Worm (Caenorhabditis elegans) whole organism, L4 larva: ENCODE results near the gene dlc-4.

Experiments used
- F44E2.7 ChIP-seq: fragments of 200-800 bp; sonication (Bioruptor generic); IDR thresholded peaks from 2 replicates; pipeline ENCODE4 v2.1.2; 2022; ENCODE audit warnings: missing genetic modification characterization, missing compliant biosample characterization
- F49E8.2 ChIP-seq: sonication (generic microtip); optimal IDR thresholded peaks from 2 replicates; lab custom pipeline; 2016; ENCODE audit warnings: missing compliant biosample characterization, mild to moderate bottlenecking, missing genetic modification characterization, borderline replicate concordance
- R02D3.7 ChIP-seq: fragments of 150-350 bp; sonication (generic microtip); optimal IDR thresholded peaks from 3 replicates; lab custom pipeline; 2014; ENCODE audit warnings: missing biosample characterization, missing genetic modification characterization
- aha-1 ChIP-seq: fragments of 150-350 bp; peaks from one replicate; lab custom pipeline; 2014; ENCODE audit warnings: missing biosample characterization, missing genetic modification characterization
- ama-1 ChIP-seq: fragments of 150-350 bp; optimal IDR thresholded peaks from 2 replicates; lab custom pipeline; 2014; ENCODE audit warnings: inconsistent platforms, mixed read lengths
- ceh-20 ChIP-seq: fragments of 200-800 bp; sonication (Bioruptor generic); IDR thresholded peaks from 2 replicates; pipeline ENCODE4 v1.3.6; 2022; ENCODE audit warnings: missing genetic modification reagents, missing genetic modification characterization, missing compliant biosample characterization
- ces-1 ChIP-seq: fragments of 150-350 bp; sonication (generic microtip); optimal IDR thresholded peaks from 4 replicates; lab custom pipeline; 2014; ENCODE audit warnings: missing biosample characterization, missing genetic modification reagents, missing genetic modification characterization
- cey-2 ChIP-seq: sonication (generic microtip); optimal IDR thresholded peaks from 3 replicates; lab custom pipeline; 2017; ENCODE audit warnings: missing genetic modification characterization, mild to moderate bottlenecking, missing compliant biosample characterization, antibody characterized with exemption, borderline replicate concordance; ENCODE audit not compliant: insufficient read depth
- daf-19 ChIP-seq: fragments of 200-800 bp; sonication (Bioruptor generic); conservative IDR thresholded peaks from 2 replicates; pipeline ENCODE4 v1.3.6; 2022; ENCODE audit warnings: missing genetic modification characterization, missing compliant biosample characterization
- daf-8 ChIP-seq: fragments of 200-800 bp; sonication (Bioruptor generic); IDR thresholded peaks from 2 replicates; pipeline ENCODE4 v1.3.6; 2022; ENCODE audit warnings: missing genetic modification characterization, missing compliant biosample characterization
- dmd-6 ChIP-seq: fragments of 200-800 bp; sonication (Bioruptor generic); IDR thresholded peaks from 2 replicates; pipeline ENCODE4 v1.3.6; 2022; ENCODE audit warnings: missing genetic modification reagents, missing genetic modification characterization, missing compliant biosample characterization
- dmd-8 ChIP-seq: fragments of 200-800 bp; sonication (Bioruptor generic); IDR thresholded peaks from 2 replicates; pipeline ENCODE4 v1.3.6; 2022; ENCODE audit warnings: missing genetic modification characterization, missing compliant biosample characterization
- dmd-9 ChIP-seq: fragments of 200-800 bp; sonication (Bioruptor generic); IDR thresholded peaks from 2 replicates; pipeline ENCODE4 v1.3.6; 2022; ENCODE audit warnings: missing genetic modification reagents, missing genetic modification characterization, missing compliant biosample characterization
- dve-1 ChIP-seq: sonication (generic microtip); optimal IDR thresholded peaks from 2 replicates; lab custom pipeline; 2017; ENCODE audit warnings: antibody characterized with exemption, mild to moderate bottlenecking, missing genetic modification characterization, missing compliant biosample characterization; ENCODE audit not compliant: insufficient read depth
- fkh-10 ChIP-seq: fragments of 150-350 bp; optimal IDR thresholded peaks from 2 replicates; lab custom pipeline; 2014; ENCODE audit warnings: missing biosample characterization, missing genetic modification reagents, missing genetic modification characterization
- hlh-30 ChIP-seq: sonication (generic microtip); optimal IDR thresholded peaks from 2 replicates; lab custom pipeline; 2017; ENCODE audit warnings: antibody characterized with exemption, mild to moderate bottlenecking, missing genetic modification characterization, missing compliant biosample characterization; ENCODE audit not compliant: insufficient read depth
- lin-13 ChIP-seq: fragments of 150-350 bp; optimal IDR thresholded peaks from 2 replicates; lab custom pipeline; 2014; ENCODE audit warnings: missing biosample characterization, missing genetic modification reagents, missing genetic modification characterization
- lin-29 ChIP-seq: fragments of 200-800 bp; sonication (Bioruptor generic); IDR thresholded peaks from 2 replicates; pipeline ENCODE4 v1.3.6; 2022; ENCODE audit warnings: missing genetic modification reagents, missing genetic modification characterization, missing compliant biosample characterization
- lsy-2 ChIP-seq, 2 experiments: fragments of 150-350 bp in 1 of 2; sonication (generic microtip) in 1 of 2; optimal IDR thresholded peaks; 2 replicates each; lab custom pipeline; 2014 to 2017; ENCODE audit warnings: missing biosample characterization in 2 of 2, missing genetic modification characterization in 2 of 2
- madf-9 ChIP-seq: fragments of 200-800 bp; sonication (Bioruptor generic); conservative IDR thresholded peaks from 2 replicates; pipeline ENCODE4 v1.3.6; 2022; ENCODE audit warnings: missing genetic modification reagents, missing genetic modification characterization, missing compliant biosample characterization
- nhr-42 ChIP-seq: fragments of 200-800 bp; sonication (Bioruptor generic); IDR thresholded peaks from 2 replicates; pipeline ENCODE4 v1.3.6; 2022; ENCODE audit warnings: missing genetic modification characterization, missing compliant biosample characterization
- pha-4 ChIP-seq, 2 experiments: fragments of 150-350 bp in 1 of 2; fragments of 200-800 bp in 1 of 2; sonication (Bioruptor generic) in 1 of 2; IDR thresholded peaks in 1 of 2; optimal IDR thresholded peaks in 1 of 2; 2 replicates each; pipeline versions ENCODE4 v1.3.6 to Lab custom; 2014 to 2022; ENCODE audit warnings: missing genetic modification characterization in 2 of 2, missing genetic modification reagents in 2 of 2, missing biosample characterization in 1 of 2, missing compliant biosample characterization in 1 of 2
- skn-1 ChIP-seq: fragments of 150-350 bp; optimal IDR thresholded peaks from 2 replicates; lab custom pipeline; 2014; ENCODE audit warnings: missing biosample characterization, missing genetic modification characterization
- snpc-1.2 ChIP-seq: fragments of 200-800 bp; sonication (Bioruptor generic); IDR thresholded peaks from 2 replicates; pipeline ENCODE4 v1.3.6; 2022; ENCODE audit warnings: missing genetic modification reagents, missing genetic modification characterization, missing compliant biosample characterization
- unc-130 ChIP-seq: sonication (generic microtip); optimal IDR thresholded peaks from 2 replicates; lab custom pipeline; 2016; ENCODE audit warnings: missing genetic modification reagents, missing genetic modification characterization, missing compliant biosample characterization
- unc-62 ChIP-seq, 3 experiments: fragments of 150-350 bp in 1 of 3; sonication (generic microtip); optimal IDR thresholded peaks in 2 of 3; peaks in 1 of 3; 1 replicate in 1 of 3; 2 replicates in 2 of 3; lab custom pipeline; 2014 to 2017; ENCODE audit warnings: missing biosample characterization in 3 of 3, missing genetic modification characterization in 3 of 3, missing genetic modification reagents in 3 of 3, missing genotype in 1 of 3
- zfp-3 ChIP-seq: fragments of 200-800 bp; sonication (Bioruptor generic); conservative IDR thresholded peaks from 2 replicates; pipeline ENCODE4 v1.3.6; 2022; ENCODE audit warnings: missing genetic modification reagents, missing genetic modification characterization, missing compliant biosample characterization
- zip-2 ChIP-seq: fragments of 150-350 bp; optimal IDR thresholded peaks from 2 replicates; lab custom pipeline; 2014; ENCODE audit warnings: missing biosample characterization, missing genetic modification characterization

dlc-4 gene

ce11 chrIV:16400412-16401381, 42.4 kb upstream of the dlc-4 start (continued):
- TF ChIP-seq dve-1 (tag; lab: Kevin White, UChicago) (peak; percentile 38), dmd-9 (GFP tag; lab: Robert Waterston, UW) (no peak), unc-130 (GFP tag; lab: Kevin White, UChicago) (peak; percentile 35)

- no peak for TF ChIP-seq ceh-20
- peak in 1 of 2 experiments; percentile 22 for TF ChIP-seq unc-62 (GFP tag; optimal IDR thresholded peaks at IDR 0.05 in 1 of 2; lab: Kevin White, UChicago)
- no peak for TF ChIP-seq unc-62 (tag; optimal IDR thresholded peaks at IDR 0.05; lab: Kevin White, UChicago)
- TF ChIP-seq lin-13 (GFP tag; lab: Kevin White, UChicago) = no peak
Measured at ce11 chrIV:16401428-16401827, 41.6 kb upstream of the dlc-4 start.

DNA sequence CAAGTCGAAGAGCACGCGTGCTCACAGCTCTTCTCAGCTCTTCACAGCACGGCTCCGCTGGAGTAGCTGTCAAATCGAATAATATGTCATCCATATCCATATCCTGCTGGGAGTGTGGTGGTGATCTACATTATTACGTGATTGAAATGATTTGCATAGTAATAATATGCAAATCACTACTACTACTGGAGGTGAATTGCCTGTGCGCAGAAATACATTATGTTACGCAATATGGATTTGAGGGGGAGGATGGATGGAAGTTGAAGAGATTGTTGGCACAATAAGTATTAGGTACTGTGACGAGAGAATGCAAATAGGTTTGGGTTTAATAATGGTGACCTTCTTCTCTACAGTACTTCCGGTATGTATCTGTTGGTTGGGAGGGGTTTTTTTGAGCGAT, 39.8 kb upstream of the dlc-4 start:
- peak in 1 of 2 experiments; percentile 52 for TF ChIP-seq unc-62 (GFP tag; optimal IDR thresholded peaks at IDR 0.05 in 1 of 2; lab: Kevin White, UChicago)
- no peak for TF ChIP-seq unc-62 (tag; optimal IDR thresholded peaks at IDR 0.05; lab: Kevin White, UChicago)
- TF ChIP-seq daf-8 (GFP tag; lab: Robert Waterston, UW) = no peak

ce11 chrIV:16407800-16408199, 35.3 kb upstream of the dlc-4 start:
- no peak for TF ChIP-seq R02D3.7
- TF ChIP-seq zfp-3 = no peak
- TF ChIP-seq madf-9 = no peak
- peak; percentile 90 for TF ChIP-seq aha-1 (tag; lab: Kevin White, UChicago)
- no peak for TF ChIP-seq dmd-8 (GFP tag; lab: Robert Waterston, UW)
- TF ChIP-seq zip-2 (tag; lab: Kevin White, UChicago) = no peak
- TF ChIP-seq lsy-2 (tag; optimal IDR thresholded peaks at IDR 0.05; lab: Kevin White, UChicago) = no peak
- TF ChIP-seq pha-4 (GFP tag; IDR thresholded peaks at IDR 0.05; lab: Robert Waterston, UW) = no peak
- TF ChIP-seq pha-4 (tag; optimal IDR thresholded peaks at IDR 0.05; lab: Kevin White, UChicago) = no peak

- TF ChIP-seq cey-2 (tag; lab: Kevin White, UChicago) = no peak
- no peak for TF ChIP-seq ceh-20
- no peak for TF ChIP-seq F44E2.7 (GFP tag; lab: Robert Waterston, UW)
- TF ChIP-seq F49E8.2 (tag; lab: Kevin White, UChicago) = no peak
- TF ChIP-seq nhr-42 (GFP tag; lab: Robert Waterston, UW) = no peak
- no peak for TF ChIP-seq lin-29 (GFP tag; lab: Robert Waterston, UW)
- no peak for TF ChIP-seq daf-19 (GFP tag; lab: Robert Waterston, UW)
- no peak for TF ChIP-seq skn-1 (tag; lab: Kevin White, UChicago)
- no peak for TF ChIP-seq fkh-10 (GFP tag; lab: Kevin White, UChicago)
- no peak for TF ChIP-seq ama-1 (lab: Kevin White, UChicago)
- no peak for TF ChIP-seq hlh-30 (tag; lab: Kevin White, UChicago)
- no peak for TF ChIP-seq ces-1 (GFP tag; lab: Kevin White, UChicago)
Measured at ce11 chrIV:16410078-16410636, 32.9 kb upstream of the dlc-4 start.

- no peak for TF ChIP-seq dmd-6 (GFP tag; lab: Robert Waterston, UW)
- 0 out of 2 replicates have a peak, but pooled peaks have one; percentile 47 for TF ChIP-seq snpc-1.2 (GFP tag; lab: Robert Waterston, UW)
Measured at ce11 chrIV:16411713-16412112, 31.4 kb upstream of the dlc-4 start, which contains the start of gene Y65A5A.2. Gene Y65A5A.2 (plus strand): TSS chrIV:16412020.
